Fruit fly (Drosophila melanogaster): ENCODE results near the gene CG42526.

Gene CG42526

DNA sequence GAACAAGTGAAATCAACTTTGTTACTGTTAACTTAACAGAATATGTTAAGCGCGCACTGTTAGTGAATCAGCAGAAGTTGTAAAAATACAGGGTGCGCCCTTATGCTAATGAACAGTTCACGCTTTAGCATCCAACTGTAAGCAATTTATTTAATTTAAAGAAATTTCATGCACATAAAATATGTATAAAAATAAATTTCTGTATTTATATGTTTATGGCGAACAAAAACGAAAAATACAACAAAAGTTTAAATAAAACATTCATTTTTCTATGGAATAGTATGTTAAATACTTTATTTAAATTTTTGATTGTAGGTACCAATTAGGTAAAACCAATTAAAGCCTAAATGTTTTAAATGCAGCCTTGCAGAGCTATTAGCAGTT is 10.7 kb downstream of the CG42526 start (continued):
- TF ChIP-seq CG11085 (GFP tag; IDR thresholded peaks at IDR 0.05): no peak
- peak; percentile 79 for TF ChIP-seq PHDP (tag; optimal IDR thresholded peaks at IDR 0.05)
- no peak for TF ChIP-seq gro (GFP tag; optimal IDR thresholded peaks at IDR 0.05)
- no peak for TF ChIP-seq CG2129 (GFP tag; IDR thresholded peaks at IDR 0.05; ENCODE audit: partially characterized antibody)
- TF ChIP-seq bbx (GFP tag; IDR thresholded peaks at IDR 0.05; ENCODE audit: partially characterized antibody): no peak
- TF ChIP-seq Mad (GFP tag; optimal IDR thresholded peaks at IDR 0.05): no peak
- TF ChIP-seq al (GFP tag; IDR thresholded peaks at IDR 0.05): no peak
- no peak for TF ChIP-seq CG5180 (GFP tag; optimal IDR thresholded peaks at IDR 0.05)
- TF ChIP-seq kah (GFP tag; optimal IDR thresholded peaks at IDR 0.05): peak; percentile 23
- no peak for TF ChIP-seq Sry-δ (GFP tag; optimal IDR thresholded peaks at IDR 0.05)
- TF ChIP-seq dysf (GFP tag; IDR thresholded peaks at IDR 0.05): no peak
- TF ChIP-seq CG6683 (GFP tag; optimal IDR thresholded peaks at IDR 0.05): peak; percentile 33
- TF ChIP-seq cas (GFP tag; IDR thresholded peaks at IDR 0.05): no peak
- no peak for TF ChIP-seq sug (tag; optimal IDR thresholded peaks at IDR 0.05)
- TF ChIP-seq CG12942 (GFP tag; optimal IDR thresholded peaks at IDR 0.05): peak; percentile 5
- peak; percentile 2 for TF ChIP-seq CG11723 (GFP tag; optimal IDR thresholded peaks at IDR 0.05)
- no peak for TF ChIP-seq wor (GFP tag; IDR thresholded peaks at IDR 0.05)
- no peak for TF ChIP-seq Dfd (GFP tag; optimal IDR thresholded peaks at IDR 0.05)
- TF ChIP-seq NC2α (GFP tag; optimal IDR thresholded peaks at IDR 0.05): no peak
- no peak for TF ChIP-seq CG10274 (GFP tag; optimal IDR thresholded peaks at IDR 0.05)
- TF ChIP-seq luna (GFP tag; optimal IDR thresholded peaks at IDR 0.05): no peak
- no peak for TF ChIP-seq CG1233 (GFP tag; optimal IDR thresholded peaks at IDR 0.05)
- peak; percentile 19 for TF ChIP-seq CG10209 (GFP tag; optimal IDR thresholded peaks at IDR 0.05)
- TF ChIP-seq CG5953 (GFP tag; IDR thresholded peaks at IDR 0.05): no peak
- no peak for TF ChIP-seq CG16779 (GFP tag; IDR thresholded peaks at IDR 0.05)
- no peak for TF ChIP-seq Trl (optimal IDR thresholded peaks at IDR 0.05)
- no peak for TF ChIP-seq Trl (GFP tag; optimal IDR thresholded peaks at IDR 0.05)
- no peak for TF ChIP-seq CG10565 (GFP tag; optimal IDR thresholded peaks at IDR 0.05)
- TF ChIP-seq CG7556 (GFP tag; optimal IDR thresholded peaks at IDR 0.05): peak; percentile 27
- TF ChIP-seq CG11504 (tag; optimal IDR thresholded peaks at IDR 0.05): peak; percentile 64
- peak; percentile 36 for TF ChIP-seq CG7839 (tag; optimal IDR thresholded peaks at IDR 0.05)
- TF ChIP-seq H2.0 (GFP tag; IDR thresholded peaks at IDR 0.05): no peak
- no peak for TF ChIP-seq CkIIα-i1 (GFP tag; IDR thresholded peaks at IDR 0.05)
- peak; percentile 37; the same call in 1 of the 2 replicates for TF ChIP-seq CG14014 (GFP tag; IDR thresholded peaks at IDR 0.05)
- peak; percentile 64 for TF ChIP-seq CG18262 (tag; optimal IDR thresholded peaks at IDR 0.05)
- TF ChIP-seq Ets65A (GFP tag): no peak
- TF ChIP-seq lmd (GFP tag; IDR thresholded peaks at IDR 0.05): no peak
- no peak for TF ChIP-seq CG8281 (tag; optimal IDR thresholded peaks at IDR 0.05)
- TF ChIP-seq CG6765 (GFP tag; optimal IDR thresholded peaks at IDR 0.05): no peak
- TF ChIP-seq NC2β (GFP tag; optimal IDR thresholded peaks at IDR 0.05): no peak
- TF ChIP-seq CG31224 (GFP tag; IDR thresholded peaks at IDR 0.05): no peak
- no peak for TF ChIP-seq Abd-B (GFP tag; optimal IDR thresholded peaks at IDR 0.05)
- no peak for TF ChIP-seq fd3F (GFP tag; optimal IDR thresholded peaks at IDR 0.05)
